Worm (Caenorhabditis elegans) whole organism, early embryonic: ENCODE measurements around the gene cku-80.

Experiments used
- B0310.2 ChIP-seq: sonication (generic microtip); optimal IDR thresholded peaks from 2 replicates; lab custom pipeline; 2016; ENCODE audit warnings: mild to moderate bottlenecking, missing genetic modification characterization, missing compliant biosample characterization
- F13C5.2 ChIP-seq: sonication (generic microtip); optimal IDR thresholded peaks from 2 replicates; lab custom pipeline; 2017; ENCODE audit warnings: mild to moderate bottlenecking, missing genetic modification characterization, inconsistent platforms, missing compliant biosample characterization
- aly-1 ChIP-seq: sonication (generic microtip); optimal IDR thresholded peaks from 2 replicates; lab custom pipeline; 2016; ENCODE audit warnings: missing genetic modification characterization, missing compliant biosample characterization
- ama-1 ChIP-seq: fragments of 150-350 bp; optimal IDR thresholded peaks from 2 replicates; lab custom pipeline; 2014
- ceh-13 ChIP-seq: fragments of 200-800 bp; sonication (Bioruptor generic); optimal IDR thresholded peaks from 2 replicates; lab custom pipeline; 2018; ENCODE audit warnings: mild to moderate bottlenecking, missing genetic modification characterization, missing compliant biosample characterization
- ceh-36 ChIP-seq: sonication (generic microtip); optimal IDR thresholded peaks from 2 replicates; lab custom pipeline; 2016; ENCODE audit warnings: missing genetic modification characterization, inconsistent platforms, missing compliant biosample characterization
- ets-7 ChIP-seq: sonication (generic microtip); optimal IDR thresholded peaks from 2 replicates; lab custom pipeline; 2016; ENCODE audit warnings: missing genotype, missing genetic modification characterization, missing compliant biosample characterization
- flt-1 ChIP-seq: fragments of 200-800 bp; sonication (Bioruptor generic); IDR thresholded peaks from 2 replicates; pipeline ENCODE4 v1.3.6; 2022; ENCODE audit warnings: missing genetic modification characterization, missing compliant biosample characterization
- hmbx-1 ChIP-seq: sonication (generic microtip); optimal IDR thresholded peaks from 2 replicates; lab custom pipeline; 2016; ENCODE audit warnings: mild to moderate bottlenecking, missing genetic modification characterization, missing compliant biosample characterization
- hmg-4 ChIP-seq: fragments of 200-800 bp; sonication (Bioruptor generic); optimal IDR thresholded peaks from 2 replicates; lab custom pipeline; 2018; ENCODE audit warnings: mild to moderate bottlenecking, missing genetic modification characterization, missing compliant biosample characterization
- hnd-1 ChIP-seq: sonication (generic microtip); optimal IDR thresholded peaks from 2 replicates; lab custom pipeline; 2016; ENCODE audit warnings: missing genetic modification characterization, missing compliant biosample characterization
- pes-1 ChIP-seq: fragments of 200-800 bp; sonication (Bioruptor generic); IDR thresholded peaks from 2 replicates; pipeline ENCODE4 v1.3.6; 2022; ENCODE audit warnings: missing genetic modification reagents, missing genetic modification characterization, missing compliant biosample characterization
- scrt-1 ChIP-seq: fragments of 200-800 bp; sonication (Bioruptor generic); IDR thresholded peaks from 2 replicates; pipeline ENCODE4 v1.3.6; 2022; ENCODE audit warnings: missing genetic modification characterization, missing compliant biosample characterization
- sea-1 ChIP-seq: fragments of 200-800 bp; sonication (Bioruptor generic); conservative IDR thresholded peaks from 2 replicates; pipeline ENCODE4 v1.3.6; 2022; ENCODE audit warnings: missing genetic modification characterization, missing compliant biosample characterization
- tbx-11 ChIP-seq: fragments of 200-800 bp; sonication (Bioruptor generic); IDR thresholded peaks from 2 replicates; pipeline ENCODE4 v1.3.6; 2022; ENCODE audit warnings: missing genetic modification characterization, missing compliant biosample characterization
- tbx-37 ChIP-seq: fragments of 200-800 bp; sonication (Bioruptor generic); conservative IDR thresholded peaks from 2 replicates; pipeline ENCODE4 v1.3.6; 2022; ENCODE audit warnings: missing genetic modification reagents, missing genetic modification characterization, missing compliant biosample characterization
- tra-4 ChIP-seq: sonication (generic microtip); optimal IDR thresholded peaks from 2 replicates; lab custom pipeline; 2017; ENCODE audit warnings: missing genetic modification characterization, missing compliant biosample characterization

The cku-80 gene

DNA sequence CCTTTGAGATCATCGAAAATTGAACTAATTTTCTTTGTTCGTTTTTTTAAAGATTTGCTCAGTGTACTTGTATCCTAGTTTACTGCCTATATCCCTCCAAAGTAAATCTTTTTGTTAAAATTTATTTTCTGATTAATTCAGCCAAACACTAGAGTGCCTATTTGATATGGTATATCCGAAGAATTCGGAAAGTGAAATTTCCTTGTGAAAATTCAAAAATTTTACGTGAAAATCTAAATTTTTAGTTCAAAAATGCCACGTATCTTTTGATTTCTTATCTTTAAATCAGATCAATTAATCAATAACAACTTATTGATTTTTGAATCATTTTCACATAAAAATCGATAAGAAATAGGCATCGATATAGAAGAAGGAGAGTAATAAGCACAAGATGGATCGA is 21.2 kb upstream of the cku-80 start, which contains the start of gene R07E5.6:
Gene R07E5.6 (plus strand): TSS at position 301 of the 400 bp plus-strand sequence.
- TF ChIP-seq tbx-37 (GFP tag; lab: Robert Waterston, UW) (no peak), pes-1 (no peak), ceh-36 (no peak), hmbx-1 (no peak), hmg-4 (GFP tag; lab: Kevin White, UChicago) (no peak), flt-1 (no peak), ama-1 (lab: Kevin White, UChicago) (no peak), tra-4 (tag; lab: Kevin White, UChicago) (no peak), F13C5.2 (tag; lab: Kevin White, UChicago) (no peak), ets-7 (no peak), tbx-11 (GFP tag; lab: Robert Waterston, UW) (no peak), hnd-1 (no peak), B0310.2 (no peak), ceh-13 (GFP tag; lab: Kevin White, UChicago) (no peak)

- TF ChIP-seq ceh-13 (GFP tag; lab: Kevin White, UChicago) (no peak), scrt-1 (GFP tag; lab: Robert Waterston, UW) (no peak), pes-1 (no peak), hmg-4 (GFP tag; lab: Kevin White, UChicago) (no peak), flt-1 (no peak), tbx-11 (GFP tag; lab: Robert Waterston, UW) (no peak), hnd-1 (no peak), hmbx-1 (no peak)
Observed at ce11 chrIII:4401142-4401541, 18.5 kb upstream of the cku-80 start, which contains the start of gene R07E5.15. Gene R07E5.15, plus strand, starts transcription at chrIII:4401442.

DNA sequence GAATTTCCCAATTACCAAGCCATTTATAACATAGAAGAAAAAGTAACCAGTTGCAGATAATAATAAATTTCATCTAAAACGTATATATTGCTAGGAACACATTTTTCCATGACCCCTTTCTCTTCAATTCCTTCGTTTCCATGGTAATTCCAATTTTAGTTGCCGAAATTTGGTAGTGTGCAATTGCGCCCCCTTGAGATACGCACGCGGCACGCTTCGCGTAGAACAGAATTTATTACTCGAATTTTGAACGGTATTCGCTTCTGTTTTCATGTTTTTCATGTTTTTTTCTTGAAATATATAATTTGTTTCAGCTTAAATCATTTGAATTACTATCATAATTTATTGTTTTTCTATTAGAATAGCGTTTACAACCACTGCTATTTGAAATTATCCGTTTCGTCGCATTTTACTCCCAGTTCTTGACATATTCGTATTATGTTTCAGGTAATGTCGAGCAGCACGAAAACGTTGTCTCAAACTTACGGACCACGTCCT is 15.3 kb upstream of the cku-80 start, which contains the start of the genes R07E5.17 and snfc-5:
Gene R07E5.17 (minus strand): TSS at position 98 of the 498 bp plus-strand sequence.
Gene snfc-5 (plus strand): TSS at position 448 of the 498 bp plus-strand sequence.
- TF ChIP-seq F13C5.2 (tag; lab: Kevin White, UChicago), result peak; percentile 59
- no peak for TF ChIP-seq hmg-4 (GFP tag; lab: Kevin White, UChicago)

- TF ChIP-seq pes-1, result no peak
- TF ChIP-seq F13C5.2 (tag; lab: Kevin White, UChicago), result no peak
- TF ChIP-seq tra-4 (tag; lab: Kevin White, UChicago), result no peak
- no peak for TF ChIP-seq ceh-13 (GFP tag; lab: Kevin White, UChicago)
- TF ChIP-seq sea-1, result no peak
- TF ChIP-seq tbx-37 (GFP tag; lab: Robert Waterston, UW), result no peak
Observed at ce11 chrIII:4405986-4406385, 13.7 kb upstream of the cku-80 start, which contains the start of gene rnp-4. Gene rnp-4, plus strand, starts transcription at chrIII:4406286.

- TF ChIP-seq pes-1 (no peak), tbx-37 (GFP tag; lab: Robert Waterston, UW) (no peak), B0310.2 (no peak), hmbx-1 (no peak), ceh-36 (no peak)
Observed at ce11 chrIII:4407144-4407543, 12.5 kb upstream of the cku-80 start, which contains the start of gene prdx-3. Gene prdx-3, plus strand, starts transcription at chrIII:4407444.

DNA sequence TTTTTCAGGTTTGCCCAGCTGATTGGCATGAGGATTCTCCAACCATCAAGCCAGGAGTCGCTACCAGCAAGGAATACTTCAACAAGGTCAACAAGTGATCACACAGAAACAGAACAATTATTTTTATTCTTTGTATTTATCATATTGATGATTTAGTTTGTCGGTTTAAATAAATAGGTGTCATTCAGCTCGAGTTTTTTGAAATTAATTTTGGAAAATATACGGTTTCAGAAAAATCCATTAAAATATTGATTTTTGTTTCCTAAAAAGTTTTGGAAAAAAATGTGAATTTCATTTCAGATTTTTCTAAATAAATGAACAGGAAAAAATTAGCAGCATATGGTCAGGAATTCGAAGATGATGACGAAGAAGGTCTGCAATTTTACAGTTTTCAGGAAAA is 11.4 kb upstream of the cku-80 start, which contains the start of gene gpch-1:
Gene gpch-1 (plus strand): TSS at position 301 of the 400 bp plus-strand sequence.
- TF ChIP-seq hmg-4 (GFP tag; lab: Kevin White, UChicago), result no peak
- TF ChIP-seq flt-1, result no peak
- no peak for TF ChIP-seq sea-1
- no peak for TF ChIP-seq ama-1 (lab: Kevin White, UChicago)
- TF ChIP-seq B0310.2, result no peak
- no peak for TF ChIP-seq hnd-1
- no peak for TF ChIP-seq aly-1 (tag; lab: Kevin White, UChicago)
- no peak for TF ChIP-seq F13C5.2 (tag; lab: Kevin White, UChicago)
- no peak for TF ChIP-seq tbx-37 (GFP tag; lab: Robert Waterston, UW)
- no peak for TF ChIP-seq ceh-13 (GFP tag; lab: Kevin White, UChicago)
- no peak for TF ChIP-seq hmbx-1
- TF ChIP-seq pes-1, result no peak
- no peak for TF ChIP-seq ets-7
- TF ChIP-seq ceh-36, result no peak
- no peak for TF ChIP-seq tbx-11 (GFP tag; lab: Robert Waterston, UW)
- TF ChIP-seq scrt-1 (GFP tag; lab: Robert Waterston, UW), result no peak
- TF ChIP-seq tra-4 (tag; lab: Kevin White, UChicago), result no peak

DNA sequence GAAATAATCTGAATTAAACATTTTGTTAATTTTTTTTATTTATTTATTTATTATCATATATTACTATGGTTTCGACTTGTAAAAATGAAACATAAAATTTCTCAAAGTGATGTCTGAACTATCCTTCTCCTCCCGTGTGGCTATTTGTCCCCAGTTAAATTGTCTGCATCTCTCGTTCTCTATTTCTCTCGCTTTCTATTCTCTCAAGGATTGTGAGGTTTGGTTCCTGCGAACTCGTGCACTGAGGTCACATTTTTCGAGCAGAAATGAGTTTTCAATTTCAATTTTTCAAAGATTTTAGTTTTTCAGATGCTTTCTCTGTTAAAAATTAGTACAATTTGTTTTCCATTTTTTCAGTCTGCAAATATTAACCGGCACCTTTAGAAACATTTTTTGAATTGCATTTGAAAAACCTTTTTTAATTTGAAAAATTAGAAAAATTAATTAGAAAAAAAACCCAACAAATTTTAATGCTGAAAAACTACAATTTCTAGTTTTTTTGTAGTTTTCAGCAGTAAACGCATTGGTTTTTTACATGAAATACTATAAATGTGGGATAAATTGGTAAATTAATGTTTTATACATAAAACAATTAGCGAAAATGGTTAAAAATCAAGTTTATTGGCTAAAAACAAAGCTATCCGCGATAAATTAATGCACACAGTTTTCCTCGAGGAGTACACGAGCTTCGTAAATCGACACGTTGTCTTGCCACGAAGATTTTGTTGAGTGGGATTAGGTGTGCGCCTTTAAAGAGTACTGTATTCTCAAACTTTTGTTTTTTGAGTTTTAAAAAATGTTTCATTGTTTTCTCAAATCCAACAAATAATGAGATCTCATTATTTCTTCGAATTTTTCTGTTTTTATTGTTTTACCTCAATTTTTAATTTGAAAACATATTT is 7.3 kb upstream of the cku-80 start:
- TF ChIP-seq sea-1 (no peak), ceh-36 (no peak), B0310.2 (no peak), hmg-4 (GFP tag; lab: Kevin White, UChicago) (no peak), tbx-37 (GFP tag; lab: Robert Waterston, UW) (no peak), ama-1 (lab: Kevin White, UChicago) (no peak), hmbx-1 (no peak), ceh-13 (GFP tag; lab: Kevin White, UChicago) (no peak), flt-1 (no peak), ets-7 (no peak), tbx-11 (GFP tag; lab: Robert Waterston, UW) (no peak), aly-1 (tag; lab: Kevin White, UChicago) (no peak), hnd-1 (no peak), pes-1 (no peak), tra-4 (tag; lab: Kevin White, UChicago) (no peak), scrt-1 (GFP tag; lab: Robert Waterston, UW) (no peak), F13C5.2 (tag; lab: Kevin White, UChicago) (no peak)
